Fruit fly (Drosophila melanogaster) whole organism, embryonic: Measurements from ENCODE around the gene CG15283.
A peak's percentile ranks its signal among the peaks of the same experiment; 100 is the strongest.

Experiments used
- CG12236 ChIP-seq: fragments of 200-800 bp; sonication (Bioruptor generic); optimal IDR thresholded peaks from 2 replicates; lab custom pipeline; 2016; ENCODE audit warnings: missing biosample characterization, missing genetic modification characterization
- CG15073 ChIP-seq: fragments of 200-800 bp; sonication (Bioruptor generic); optimal IDR thresholded peaks from 2 replicates; lab custom pipeline; 2016; ENCODE audit warnings: missing biosample characterization, missing genetic modification characterization
- CG1832 ChIP-seq: fragments of 200-800 bp; sonication (Bioruptor generic); optimal IDR thresholded peaks from 2 replicates; lab custom pipeline; 2017; ENCODE audit warnings: missing biosample characterization, mild to moderate bottlenecking, missing genetic modification characterization, inconsistent platforms
- CG31224 ChIP-seq: fragments of 200-800 bp; sonication (Bioruptor generic); IDR thresholded peaks from 2 replicates; pipeline ENCODE4 v1.3.6; 2022; ENCODE audit warnings: missing biosample characterization, missing genetic modification characterization
- CG31388 ChIP-seq: fragments of 200-800 bp; sonication (Bioruptor generic); optimal IDR thresholded peaks from 2 replicates; lab custom pipeline; 2016; ENCODE audit warnings: missing biosample characterization, missing genetic modification characterization
- Gsc ChIP-seq: fragments of 200-800 bp; sonication (Bioruptor generic); IDR thresholded peaks from 2 replicates; pipeline ENCODE4 v1.3.6; 2022; ENCODE audit warnings: missing biosample characterization, missing genetic modification characterization
- HLH3B ChIP-seq: fragments of 200-800 bp; sonication (Bioruptor generic); IDR thresholded peaks from 2 replicates; pipeline ENCODE4 v1.3.6; 2022; ENCODE audit warnings: missing biosample characterization, missing genetic modification characterization
- YL-1 ChIP-seq: fragments of 200-800 bp; sonication (Bioruptor generic); optimal IDR thresholded peaks from 3 replicates; lab custom pipeline; 2017; ENCODE audit warnings: missing biosample characterization, mild to moderate bottlenecking, missing genetic modification characterization
- insv ChIP-seq, 2 experiments: fragments of 200-800 bp; sonication (Bioruptor generic); optimal IDR thresholded peaks; 3 replicates each; lab custom pipeline; 2016 to 2018; ENCODE audit warnings: missing biosample characterization in 2 of 2, missing genetic modification characterization in 2 of 2
- phol ChIP-seq: fragments of 200-800 bp; sonication (Bioruptor generic); optimal IDR thresholded peaks from 3 replicates; lab custom pipeline; 2018; ENCODE audit warnings: missing biosample characterization, mild to moderate bottlenecking, missing genetic modification characterization, moderate library complexity

DNA sequence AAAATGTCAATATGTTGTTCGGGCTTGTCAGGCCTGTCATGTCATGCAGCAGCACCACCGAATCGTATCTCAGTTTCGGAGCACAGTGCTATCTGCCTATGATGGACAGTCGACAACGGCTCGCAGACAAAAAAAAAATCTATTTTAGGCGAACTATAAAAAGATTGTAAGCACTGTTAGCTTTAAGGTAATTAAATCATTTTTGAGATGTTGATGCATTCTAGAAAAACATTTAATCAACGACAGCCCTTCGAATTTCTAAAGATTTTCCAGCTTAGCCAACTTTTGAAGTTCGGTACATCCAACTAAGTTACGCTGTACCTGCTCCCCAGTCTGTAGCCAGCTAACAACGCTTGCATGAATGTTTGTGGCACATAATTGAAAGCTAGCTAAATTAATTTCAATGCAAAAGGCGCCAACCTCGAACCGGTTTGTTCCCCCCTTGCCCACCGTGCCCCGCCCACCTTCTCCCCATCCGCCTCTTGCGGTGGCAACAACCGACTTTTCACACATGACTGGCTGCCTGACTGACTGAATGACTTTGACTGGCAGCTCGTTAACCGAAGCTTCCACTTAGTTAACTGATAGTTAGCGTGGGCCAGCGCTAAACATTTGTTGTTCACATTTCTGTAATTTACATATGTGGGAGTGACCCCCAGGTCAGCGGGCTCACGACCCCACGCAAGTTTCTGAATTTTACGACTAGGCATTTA lies 7.6 kb upstream of the CG15283 start:
- TF ChIP-seq Gsc (GFP tag; lab: Robert Waterston, UW) (no peak), CG31224 (GFP tag; lab: Robert Waterston, UW) (no peak), phol (tag; lab: Kevin White, UChicago) (peak; percentile 5), HLH3B (GFP tag; lab: Robert Waterston, UW) (peak; percentile 78), CG15073 (GFP tag; lab: Kevin White, UChicago) (no peak), CG12236 (GFP tag; lab: Kevin White, UChicago) (peak; percentile 4), CG31388 (GFP tag; lab: Kevin White, UChicago) (no peak), YL-1 (no peak), insv (GFP tag; optimal IDR thresholded peaks at IDR 0.05; lab: Kevin White, UChicago) (no peak), CG1832 (no peak)
